Worm (Caenorhabditis elegans): ENCODE data around the gene F10C1.1.

F10C1.1 gene

ce11 chrII:5725094-5725493 lies 48.9 kb upstream of the F10C1.1 start (continued):
- TF ChIP-seq pha-4 (tag; optimal IDR thresholded peaks at IDR 0.05), result no peak
- no peak for TF ChIP-seq pat-9 (tag; optimal IDR thresholded peaks at IDR 0.05)
- no peak for TF ChIP-seq sdc-2 (tag; optimal IDR thresholded peaks at IDR 0.05)
- no peak for TF ChIP-seq ceh-30 (tag; optimal IDR thresholded peaks at IDR 0.05)
- no peak for TF ChIP-seq fkh-6 (tag; optimal IDR thresholded peaks at IDR 0.05)
- no peak for TF ChIP-seq fkh-10 (GFP tag; optimal IDR thresholded peaks at IDR 0.05)
- peak; percentile 31 for TF ChIP-seq ceh-19 (GFP tag; optimal IDR thresholded peaks at IDR 0.05)
- no peak for TF ChIP-seq gmeb-2 (tag; optimal IDR thresholded peaks at IDR 0.05)
- TF ChIP-seq odd-2 (tag; optimal IDR thresholded peaks at IDR 0.05), result no peak
- no peak for TF ChIP-seq K09A11.1 (tag; optimal IDR thresholded peaks at IDR 0.05; ENCODE audit: insufficient read depth)

- TF ChIP-seq hlh-13 (GFP tag; optimal IDR thresholded peaks at IDR 0.05) (no peak), unc-42 (tag; optimal IDR thresholded peaks at IDR 0.05) (peak; percentile 78), Y22D7AL.16 (tag; optimal IDR thresholded peaks at IDR 0.05) (no peak), elt-4 (tag; optimal IDR thresholded peaks at IDR 0.05) (no peak), hlh-30 (tag; optimal IDR thresholded peaks at IDR 0.05; ENCODE audit: insufficient read depth) (no peak), pha-2 (tag; optimal IDR thresholded peaks at IDR 0.05) (no peak)
Observed at ce11 chrII:5727707-5728106, 46.3 kb upstream of the F10C1.1 start, which contains the start of gene rab-3. rab-3 (minus strand) TSS chrII:5727853.

- TF ChIP-seq ztf-16 (tag; optimal IDR thresholded peaks at IDR 0.05), result no peak
- TF ChIP-seq ceh-48 (tag; optimal IDR thresholded peaks at IDR 0.05), result no peak
- TF ChIP-seq rnt-1 (tag; optimal IDR thresholded peaks at IDR 0.05), result no peak
- no peak for TF ChIP-seq C38D4.7 (GFP tag; optimal IDR thresholded peaks at IDR 0.05)
- TF ChIP-seq fax-1 (tag; optimal IDR thresholded peaks at IDR 0.05), result no peak
- no peak for TF ChIP-seq C08G9.2 (tag; optimal IDR thresholded peaks at IDR 0.05)
- no peak for TF ChIP-seq fkh-6 (tag; optimal IDR thresholded peaks at IDR 0.05)
- TF ChIP-seq pat-9 (tag; optimal IDR thresholded peaks at IDR 0.05), result no peak
- TF ChIP-seq sox-4 (tag; optimal IDR thresholded peaks at IDR 0.05), result no peak
- TF ChIP-seq nhr-232 (tag; optimal IDR thresholded peaks at IDR 0.05), result no peak
- TF ChIP-seq dve-1 (tag; optimal IDR thresholded peaks at IDR 0.05), result no peak
- no peak for TF ChIP-seq ceh-14 (tag; optimal IDR thresholded peaks at IDR 0.05)
Observed at ce11 chrII:5730343-5731083, 43.5 kb upstream of the F10C1.1 start, which contains the start of the genes C18A3.7 and C18A3.11. C18A3.7 (minus strand) TSS chrII:5730443. C18A3.11 (plus strand) TSS chrII:5731033.

DNA sequence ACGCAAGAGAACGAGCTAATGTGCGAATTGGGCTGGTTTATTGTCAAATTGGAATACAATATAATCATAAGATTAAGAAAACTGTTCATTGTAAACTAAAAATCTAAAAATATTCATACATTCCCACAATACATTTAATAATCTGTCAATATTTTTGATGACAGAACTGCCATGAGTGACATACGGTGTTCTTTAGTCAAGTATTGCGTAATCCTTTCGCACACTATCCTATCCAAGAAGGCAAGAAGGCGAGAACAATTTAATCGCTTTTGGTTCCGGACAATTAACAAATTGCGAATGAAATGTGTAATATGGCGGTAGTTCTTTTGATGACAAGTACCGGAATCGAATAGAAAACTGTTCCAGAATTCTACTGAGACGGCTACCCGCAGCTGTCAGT lies 39.1 kb upstream of the F10C1.1 start:
- TF ChIP-seq lim-6 (tag; optimal IDR thresholded peaks at IDR 0.05) (no peak), pqm-1 (tag; optimal IDR thresholded peaks at IDR 0.05) (no peak), pha-4 (tag; optimal IDR thresholded peaks at IDR 0.05) (no peak), elt-4 (tag; optimal IDR thresholded peaks at IDR 0.05) (no peak), rnt-1 (tag; optimal IDR thresholded peaks at IDR 0.05) (no peak), hlh-8 (tag; optimal IDR thresholded peaks at IDR 0.05) (no peak), mec-3 (tag; optimal IDR thresholded peaks at IDR 0.05; ENCODE audit: borderline replicate concordance) (no peak), Y22D7AL.16 (tag; optimal IDR thresholded peaks at IDR 0.05) (no peak), sdc-2 (tag; optimal IDR thresholded peaks at IDR 0.05) (no peak), ceh-24 (tag; optimal IDR thresholded peaks at IDR 0.05) (no peak), unc-42 (tag; optimal IDR thresholded peaks at IDR 0.05) (no peak)

- no peak for TF ChIP-seq Y22D7AL.16 (tag; optimal IDR thresholded peaks at IDR 0.05)
- no peak for TF ChIP-seq F13H6.1 (tag; optimal IDR thresholded peaks at IDR 0.05)
- no peak for TF ChIP-seq che-1 (tag; optimal IDR thresholded peaks at IDR 0.05)
- no peak for TF ChIP-seq pros-1 (tag; optimal IDR thresholded peaks at IDR 0.05)
- no peak for TF ChIP-seq unc-42 (tag; optimal IDR thresholded peaks at IDR 0.05)
- no peak for TF ChIP-seq ceh-30 (tag; optimal IDR thresholded peaks at IDR 0.05)
- TF ChIP-seq dve-1 (tag; optimal IDR thresholded peaks at IDR 0.05), result no peak
- TF ChIP-seq fkh-10 (GFP tag; optimal IDR thresholded peaks at IDR 0.05), result no peak
Observed at ce11 chrII:5735744-5736143, 38.3 kb upstream of the F10C1.1 start.
